Fruit fly (Drosophila melanogaster): ENCODE data around the gene upd3.

- TF ChIP-seq pan (optimal IDR thresholded peaks at IDR 0.05) (no peak), CG8478 (optimal IDR thresholded peaks at IDR 0.05) (no peak), usp (GFP tag; optimal IDR thresholded peaks at IDR 0.05) (no peak), EcR (GFP tag; optimal IDR thresholded peaks at IDR 0.05) (no peak), psq (optimal IDR thresholded peaks at IDR 0.05) (no peak), Dll (optimal IDR thresholded peaks at IDR 0.05) (no peak)
These were observed 13.7 kb upstream of the upd3 start for dm6 chrX:18263382-18263781.
